Worm (Caenorhabditis elegans) whole organism, L2 larva: Measurements from ENCODE around the gene gst-41.
A peak's percentile ranks its signal among the peaks of the same experiment; 100 is the strongest.

Source experiments
- C34F6.9 ChIP-seq: fragments of 150-350 bp; optimal IDR thresholded peaks from 2 replicates; lab custom pipeline; 2014; ENCODE audit warnings: missing biosample characterization, missing genetic modification characterization
- F13H6.1 ChIP-seq: sonication (generic microtip); optimal IDR thresholded peaks from 2 replicates; lab custom pipeline; 2016; ENCODE audit warnings: missing genetic modification characterization, missing compliant biosample characterization
- R02D3.7 ChIP-seq: fragments of 150-350 bp; optimal IDR thresholded peaks from 2 replicates; lab custom pipeline; 2014; ENCODE audit warnings: missing biosample characterization, missing genetic modification characterization
- Y55F3AM.14 ChIP-seq: fragments of 200-800 bp; sonication (Bioruptor generic); optimal IDR thresholded peaks from 2 replicates; lab custom pipeline; 2018; ENCODE audit warnings: mild to moderate bottlenecking, missing genetic modification characterization, missing compliant biosample characterization
- alr-1 ChIP-seq: fragments of 150-350 bp; optimal IDR thresholded peaks from 2 replicates; lab custom pipeline; 2014; ENCODE audit warnings: missing biosample characterization, missing genetic modification characterization
- aly-2 ChIP-seq: fragments of 150-350 bp; optimal IDR thresholded peaks from 2 replicates; lab custom pipeline; 2014; ENCODE audit warnings: missing biosample characterization, missing genetic modification characterization
- ama-1 ChIP-seq: fragments of 150-350 bp; optimal IDR thresholded peaks from 2 replicates; lab custom pipeline; 2018; ENCODE audit warnings: inconsistent platforms
- blmp-1 ChIP-seq: sonication (generic microtip); optimal IDR thresholded peaks from 2 replicates; lab custom pipeline; 2017; ENCODE audit warnings: missing genetic modification characterization, mild to moderate bottlenecking, missing compliant biosample characterization, antibody characterized with exemption, moderate library complexity; ENCODE audit not compliant: insufficient read depth
- ceh-16 ChIP-seq: fragments of 150-350 bp; optimal IDR thresholded peaks from 2 replicates; lab custom pipeline; 2014; ENCODE audit warnings: missing biosample characterization, missing genetic modification characterization
- crh-2 ChIP-seq: sonication (generic microtip); optimal IDR thresholded peaks from 2 replicates; lab custom pipeline; 2017; ENCODE audit warnings: missing biosample characterization, missing genetic modification characterization
- dmd-4 ChIP-seq: sonication (generic microtip); optimal IDR thresholded peaks from 2 replicates; lab custom pipeline; 2017; ENCODE audit warnings: missing biosample characterization, missing genetic modification characterization
- egl-27 ChIP-seq: sonication (generic microtip); optimal IDR thresholded peaks from 3 replicates; lab custom pipeline; 2017; ENCODE audit warnings: missing biosample characterization, missing genetic modification reagents, missing genetic modification characterization
- fos-1 ChIP-seq: fragments of 150-350 bp; optimal IDR thresholded peaks from 2 replicates; lab custom pipeline; 2014; ENCODE audit warnings: missing biosample characterization, missing genetic modification characterization
- gmeb-1 ChIP-seq: fragments of 150-350 bp; optimal IDR thresholded peaks from 2 replicates; lab custom pipeline; 2014; ENCODE audit warnings: missing biosample characterization, missing genetic modification characterization
- lin-11 ChIP-seq: fragments of 150-350 bp; sonication (generic microtip); optimal IDR thresholded peaks from 2 replicates; lab custom pipeline; 2014; ENCODE audit warnings: missing biosample characterization, missing genetic modification characterization, inconsistent platforms, mixed read lengths
- lin-13 ChIP-seq: fragments of 150-350 bp; optimal IDR thresholded peaks from 2 replicates; lab custom pipeline; 2014; ENCODE audit warnings: missing biosample characterization, missing genetic modification reagents, missing genetic modification characterization
- lin-39 ChIP-seq: fragments of 150-350 bp; optimal IDR thresholded peaks from 2 replicates; lab custom pipeline; 2014; ENCODE audit warnings: missing biosample characterization, missing genetic modification reagents, missing genetic modification characterization
- lsy-2 ChIP-seq, 2 experiments: fragments of 150-350 bp in 1 of 2; sonication (generic microtip) in 1 of 2; optimal IDR thresholded peaks; 2 replicates each; lab custom pipeline; 2014 to 2017; ENCODE audit warnings: missing biosample characterization in 2 of 2, missing genetic modification characterization in 2 of 2
- mdl-1 ChIP-seq, 2 experiments: fragments of 150-350 bp in 1 of 2; sonication (generic microtip) in 1 of 2; optimal IDR thresholded peaks; 2 replicates each; lab custom pipeline; 2017; ENCODE audit warnings: missing biosample characterization in 2 of 2, missing genetic modification characterization in 2 of 2
- nhr-12 ChIP-seq: fragments of 150-350 bp; optimal IDR thresholded peaks from 2 replicates; lab custom pipeline; 2014; ENCODE audit warnings: missing biosample characterization, missing genetic modification characterization
- nhr-129 ChIP-seq: fragments of 150-350 bp; optimal IDR thresholded peaks from 2 replicates; lab custom pipeline; 2014; ENCODE audit warnings: missing biosample characterization, missing genetic modification characterization
- nhr-21 ChIP-seq: fragments of 150-350 bp; optimal IDR thresholded peaks from 2 replicates; lab custom pipeline; 2014; ENCODE audit warnings: missing biosample characterization, missing genetic modification characterization
- nhr-25 ChIP-seq: fragments of 150-350 bp; sonication (generic microtip); optimal IDR thresholded peaks from 3 replicates; lab custom pipeline; 2014; ENCODE audit warnings: missing biosample characterization, missing genetic modification characterization
- nhr-6 ChIP-seq: fragments of 150-350 bp; optimal IDR thresholded peaks from 2 replicates; lab custom pipeline; 2014; ENCODE audit warnings: missing biosample characterization, missing genetic modification characterization
- nhr-77 ChIP-seq: fragments of 150-350 bp; optimal IDR thresholded peaks from 2 replicates; lab custom pipeline; 2014; ENCODE audit warnings: missing biosample characterization, missing genetic modification characterization
- peb-1 ChIP-seq: fragments of 150-350 bp; optimal IDR thresholded peaks from 2 replicates; lab custom pipeline; 2014; ENCODE audit warnings: missing biosample characterization, missing genetic modification characterization
- sem-4 ChIP-seq: fragments of 150-350 bp; optimal IDR thresholded peaks from 2 replicates; lab custom pipeline; 2014; ENCODE audit warnings: missing biosample characterization, missing genetic modification reagents, missing genetic modification characterization
- sma-3 ChIP-seq: sonication (generic microtip); optimal IDR thresholded peaks from 2 replicates; lab custom pipeline; 2016; ENCODE audit warnings: missing genetic modification reagents, missing genetic modification characterization, missing compliant biosample characterization
- sma-9 ChIP-seq, 2 experiments: fragments of 150-350 bp in 1 of 2; sonication (generic microtip) in 1 of 2; optimal IDR thresholded peaks; 2 replicates each; lab custom pipeline; 2014 to 2016; ENCODE audit warnings: missing genetic modification characterization in 2 of 2, mild to moderate bottlenecking in 1 of 2, missing biosample characterization in 1 of 2, missing compliant biosample characterization in 1 of 2, missing genetic modification reagents in 1 of 2, moderate library complexity in 1 of 2
- unc-39 ChIP-seq: fragments of 150-350 bp; optimal IDR thresholded peaks from 2 replicates; lab custom pipeline; 2014; ENCODE audit warnings: missing biosample characterization, missing genetic modification characterization
- unc-62 ChIP-seq: fragments of 150-350 bp; optimal IDR thresholded peaks from 2 replicates; lab custom pipeline; 2014; ENCODE audit warnings: missing biosample characterization, missing genetic modification reagents, missing genetic modification characterization
- ztf-1 ChIP-seq: fragments of 200-800 bp; sonication (Bioruptor generic); conservative IDR thresholded peaks from 2 replicates; pipeline ENCODE4 v1.3.6; 2022; ENCODE audit warnings: missing genetic modification characterization, missing compliant biosample characterization
- ztf-11 ChIP-seq: sonication (generic microtip); optimal IDR thresholded peaks from 2 replicates; lab custom pipeline; 2017; ENCODE audit warnings: missing biosample characterization, missing genetic modification characterization

gst-41 gene

ce11 chrV:7420162-7420561 is 21.1 kb upstream of the gst-41 start, which contains the start of gene srxa-4:
srxa-4 (plus strand) TSS chrV:7420462.
- TF ChIP-seq lsy-2 (tag; optimal IDR thresholded peaks at IDR 0.05; lab: Kevin White, UChicago) (no peak), Y55F3AM.14 (GFP tag; lab: Kevin White, UChicago) (no peak), dmd-4 (tag; lab: Kevin White, UChicago) (no peak), ama-1 (lab: Kevin White, UChicago) (no peak), C34F6.9 (tag; lab: Kevin White, UChicago) (no peak), peb-1 (tag; lab: Kevin White, UChicago) (no peak), nhr-129 (tag; lab: Kevin White, UChicago) (no peak), R02D3.7 (no peak), ceh-16 (tag; lab: Kevin White, UChicago) (no peak), nhr-25 (no peak), sem-4 (tag; lab: Kevin White, UChicago) (no peak), unc-39 (no peak)
- TF ChIP-seq, all 48 proteins: peak for 0

- TF ChIP-seq crh-2 (tag; lab: Kevin White, UChicago), result no peak
- no peak for TF ChIP-seq egl-27 (tag; lab: Kevin White, UChicago)
- no peak for TF ChIP-seq sma-3 (GFP tag; lab: Kevin White, UChicago)
- no peak for TF ChIP-seq alr-1
- TF ChIP-seq lin-13 (GFP tag; lab: Kevin White, UChicago), result no peak
- no peak for TF ChIP-seq ztf-1 (GFP tag; lab: Robert Waterston, UW)
- TF ChIP-seq nhr-25, result peak; percentile 51
Measured at ce11 chrV:7417018-7417716, 18.1 kb upstream of the gst-41 start, which contains the start of gene srw-67. srw-67 (plus strand) TSS chrV:7417660.

DNA sequence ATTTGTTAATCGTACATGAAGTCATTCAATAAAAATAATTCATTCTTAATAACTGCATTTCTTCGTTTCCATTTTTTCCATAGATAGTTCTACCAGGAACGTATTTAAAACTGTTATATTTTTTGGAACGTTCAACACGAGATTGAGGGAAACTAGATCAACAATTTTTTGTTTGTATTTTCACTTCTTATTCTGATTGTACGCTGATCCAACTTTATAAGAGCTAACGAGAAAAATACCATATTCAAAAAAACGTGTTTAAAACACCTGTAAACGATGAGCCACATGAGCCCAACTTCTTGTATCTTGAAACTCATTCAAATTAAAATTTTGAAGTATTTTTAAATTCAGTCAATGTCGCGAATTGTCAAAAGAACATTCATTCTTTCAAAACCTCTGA is 17.5 kb upstream of the gst-41 start:
- TF ChIP-seq nhr-21 (tag; lab: Kevin White, UChicago) (peak; percentile 31), sma-3 (GFP tag; lab: Kevin White, UChicago) (peak; percentile 1), ztf-11 (no peak)

DNA sequence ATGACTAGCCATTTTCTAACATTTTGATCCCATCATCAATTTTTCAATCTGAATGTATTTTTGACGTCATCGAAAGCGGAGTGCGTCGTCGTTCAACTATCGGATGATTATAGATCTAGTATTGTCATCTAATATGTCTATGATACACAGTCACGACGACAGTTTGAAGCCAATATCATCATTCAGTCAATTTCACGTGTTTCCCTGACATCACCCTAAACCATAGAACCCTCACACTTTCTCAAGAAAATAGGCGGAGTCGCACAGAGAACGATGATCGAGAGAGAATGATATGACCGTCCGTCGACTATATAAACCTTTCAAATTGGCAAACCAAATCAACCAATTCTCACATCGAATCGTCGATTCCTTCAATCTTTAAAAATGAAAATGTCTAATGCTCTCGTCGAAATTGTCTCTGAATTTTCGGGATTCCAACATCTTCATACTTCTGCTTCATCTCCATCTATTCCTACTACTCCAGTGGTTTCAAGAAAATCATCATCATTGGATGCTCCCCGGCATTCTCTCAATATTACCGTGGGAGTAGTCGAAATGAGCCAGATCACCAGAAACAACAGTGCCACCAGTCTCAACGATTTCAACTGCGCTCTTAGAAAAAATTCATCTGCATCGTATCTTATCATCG is 16.8 kb upstream of the gst-41 start, which contains the start of gene F18E3.13:
Gene F18E3.13, plus strand, starts transcription at position 385 of the 649 bp plus-strand sequence.
- TF ChIP-seq mdl-1 (tag; optimal IDR thresholded peaks at IDR 0.05; lab: Kevin White, UChicago), result peak; percentile 7 to 63
- TF ChIP-seq sma-3 (GFP tag; lab: Kevin White, UChicago), result peak; percentile 94
- TF ChIP-seq F13H6.1 (tag; lab: Kevin White, UChicago), result peak; percentile 35
- peak; percentile 46 for TF ChIP-seq Y55F3AM.14 (GFP tag; lab: Kevin White, UChicago)
- no peak for TF ChIP-seq ztf-11
- peak; percentile 48 for TF ChIP-seq sem-4 (tag; lab: Kevin White, UChicago)
- TF ChIP-seq fos-1 (tag; lab: Kevin White, UChicago), result peak; percentile 21
- TF ChIP-seq peb-1 (tag; lab: Kevin White, UChicago), result no peak
- peak; percentile 94 for TF ChIP-seq blmp-1 (tag; lab: Kevin White, UChicago)
- TF ChIP-seq nhr-129 (tag; lab: Kevin White, UChicago), result peak; percentile 69
- TF ChIP-seq nhr-12 (tag; lab: Kevin White, UChicago), result no peak
- TF ChIP-seq nhr-6 (tag; lab: Kevin White, UChicago), result peak; percentile 63
- TF ChIP-seq crh-2 (tag; lab: Kevin White, UChicago), result no peak
- no peak for TF ChIP-seq aly-2 (tag; lab: Kevin White, UChicago)
- no peak for TF ChIP-seq R02D3.7
- TF ChIP-seq nhr-21 (tag; lab: Kevin White, UChicago), result peak; percentile 97
- no peak for TF ChIP-seq unc-62
- TF ChIP-seq lsy-2 (tag; optimal IDR thresholded peaks at IDR 0.05; lab: Kevin White, UChicago), result peak in 1 of 2 experiments; percentile 25
- TF ChIP-seq nhr-25, result peak; percentile 93
- TF ChIP-seq nhr-77, result no peak
- peak; percentile 86 for TF ChIP-seq ama-1 (lab: Kevin White, UChicago)
- TF ChIP-seq egl-27 (tag; lab: Kevin White, UChicago), result peak; percentile 65
- TF ChIP-seq sma-9 (GFP tag; optimal IDR thresholded peaks at IDR 0.05; lab: Kevin White, UChicago), result peak; percentile 95
- TF ChIP-seq sma-9 (tag; optimal IDR thresholded peaks at IDR 0.05; lab: Kevin White, UChicago), result no peak
- no peak for TF ChIP-seq lin-11
- no peak for TF ChIP-seq lin-13 (GFP tag; lab: Kevin White, UChicago)
- no peak for TF ChIP-seq lin-39 (tag; lab: Kevin White, UChicago)
- TF ChIP-seq gmeb-1, result no peak
